Worm (Caenorhabditis elegans) whole organism, L1 larva: ENCODE measurements around the gene T23G4.127.
"Not testable (repeated sequence)": the region's sequence is repeated elsewhere in the genome, so short reads cannot be mapped to it uniquely, and the experiment has no call there.

ENCODE experiments used
- C16A3.4 ChIP-seq: fragments of 150-350 bp; optimal IDR thresholded peaks from 2 replicates; lab custom pipeline; 2014; ENCODE audit warnings: missing biosample characterization, missing genetic modification characterization
- C34B4.2 ChIP-seq: sonication (generic microtip); optimal IDR thresholded peaks from 2 replicates; lab custom pipeline; 2017; ENCODE audit warnings: mild to moderate bottlenecking, missing genetic modification characterization, missing compliant biosample characterization
- aha-1 ChIP-seq: fragments of 150-350 bp; optimal IDR thresholded peaks from 2 replicates; lab custom pipeline; 2014; ENCODE audit warnings: missing biosample characterization, missing genetic modification characterization
- ceh-8 ChIP-seq: fragments of 200-800 bp; sonication (Bioruptor generic); optimal IDR thresholded peaks from 2 replicates; lab custom pipeline; 2018; ENCODE audit warnings: mild to moderate bottlenecking, missing genetic modification characterization, moderate library complexity, missing compliant biosample characterization
- ceh-88 ChIP-seq: fragments of 200-800 bp; sonication (Bioruptor generic); IDR thresholded peaks from 2 replicates; pipeline ENCODE4 v1.3.6; 2022; ENCODE audit warnings: missing genetic modification characterization, missing compliant biosample characterization
- ceh-90 ChIP-seq: sonication (generic microtip); optimal IDR thresholded peaks from 2 replicates; lab custom pipeline; 2016; ENCODE audit warnings: missing genetic modification characterization, missing compliant biosample characterization
- dsc-1 ChIP-seq: sonication (generic microtip); optimal IDR thresholded peaks from 2 replicates; lab custom pipeline; 2016; ENCODE audit warnings: mild to moderate bottlenecking, missing genetic modification characterization, missing compliant biosample characterization
- efl-3 ChIP-seq: fragments of 200-800 bp; sonication (Bioruptor generic); optimal IDR thresholded peaks from 2 replicates; lab custom pipeline; 2018; ENCODE audit warnings: mild to moderate bottlenecking, missing genetic modification characterization, missing compliant biosample characterization
- egl-13 ChIP-seq: sonication (generic microtip); optimal IDR thresholded peaks from 2 replicates; lab custom pipeline; 2016; ENCODE audit warnings: missing genotype, missing genetic modification reagents, missing genetic modification characterization, missing compliant biosample characterization
- elt-3 ChIP-seq, 6 experiments: fragments of 150-350 bp in 1 of 6; sonication (generic microtip); optimal IDR thresholded peaks; 2 replicates each; lab custom pipeline; 2017 to 2018; ENCODE audit warnings: missing biosample characterization in 6 of 6, missing genetic modification characterization in 6 of 6, inconsistent platforms in 1 of 6
- fkh-10 ChIP-seq: sonication (generic microtip); optimal IDR thresholded peaks from 2 replicates; lab custom pipeline; 2017; ENCODE audit warnings: missing biosample characterization, missing genetic modification reagents, missing genetic modification characterization
- fkh-4 ChIP-seq: sonication (generic microtip); optimal IDR thresholded peaks from 2 replicates; lab custom pipeline; 2016; ENCODE audit warnings: missing compliant biosample characterization, missing genetic modification characterization, borderline replicate concordance
- fkh-8 ChIP-seq: sonication (generic microtip); optimal IDR thresholded peaks from 2 replicates; lab custom pipeline; 2016; ENCODE audit warnings: mild to moderate bottlenecking, missing genetic modification characterization, missing compliant biosample characterization
- fos-1 ChIP-seq: fragments of 150-350 bp; optimal IDR thresholded peaks from 2 replicates; lab custom pipeline; 2014; ENCODE audit warnings: missing biosample characterization, missing genetic modification characterization
- grh-1 ChIP-seq: fragments of 200-800 bp; sonication (Bioruptor generic); IDR thresholded peaks from 2 replicates; pipeline ENCODE4 v1.3.6; 2022; ENCODE audit warnings: missing genetic modification reagents, missing genetic modification characterization, missing compliant biosample characterization
- hlh-17 ChIP-seq: fragments of 200-800 bp; sonication (Bioruptor generic); optimal IDR thresholded peaks from 2 replicates; lab custom pipeline; 2018; ENCODE audit warnings: missing genetic modification characterization, mild to moderate bottlenecking, missing compliant biosample characterization, moderate library complexity, borderline replicate concordance
- irx-1 ChIP-seq: sonication (generic microtip); optimal IDR thresholded peaks from 2 replicates; lab custom pipeline; 2016; ENCODE audit warnings: missing genetic modification characterization, missing compliant biosample characterization
- lin-13 ChIP-seq: fragments of 150-350 bp; optimal IDR thresholded peaks from 2 replicates; lab custom pipeline; 2014; ENCODE audit warnings: missing biosample characterization, missing genetic modification reagents, missing genetic modification characterization
- lin-35 ChIP-seq, 2 experiments: fragments of 150-350 bp; optimal IDR thresholded peaks; 2 replicates each; lab custom pipeline; 2014; ENCODE audit warnings: missing biosample characterization in 2 of 2, missing genetic modification characterization in 2 of 2, missing genetic modification reagents in 2 of 2
- mdl-1 ChIP-seq, 2 experiments: fragments of 150-350 bp; optimal IDR thresholded peaks; 2 replicates each; lab custom pipeline; 2014 to 2017; ENCODE audit warnings: missing biosample characterization in 2 of 2, missing genetic modification characterization in 2 of 2, inconsistent platforms in 1 of 2
- mef-2 ChIP-seq: fragments of 150-350 bp; optimal IDR thresholded peaks from 2 replicates; lab custom pipeline; 2014; ENCODE audit warnings: missing biosample characterization, missing genetic modification characterization
- mep-1 ChIP-seq: fragments of 150-350 bp; optimal IDR thresholded peaks from 2 replicates; lab custom pipeline; 2014; ENCODE audit warnings: missing biosample characterization, missing genetic modification characterization
- nhr-11 ChIP-seq: fragments of 150-350 bp; optimal IDR thresholded peaks from 2 replicates; lab custom pipeline; 2014; ENCODE audit warnings: missing biosample characterization, missing genetic modification characterization
- nhr-12 ChIP-seq: sonication (generic microtip); optimal IDR thresholded peaks from 2 replicates; lab custom pipeline; 2017; ENCODE audit warnings: missing biosample characterization, missing genetic modification characterization
- nhr-19 ChIP-seq: fragments of 200-800 bp; sonication (Bioruptor generic); conservative IDR thresholded peaks from 2 replicates; pipeline ENCODE4 v1.3.6; 2022; ENCODE audit warnings: missing genetic modification characterization, missing compliant biosample characterization
- nhr-20 ChIP-seq: sonication (generic microtip); optimal IDR thresholded peaks from 2 replicates; lab custom pipeline; 2016; ENCODE audit warnings: mild to moderate bottlenecking, missing genetic modification characterization, missing compliant biosample characterization
- nhr-28 ChIP-seq: fragments of 150-350 bp; optimal IDR thresholded peaks from 2 replicates; lab custom pipeline; 2014; ENCODE audit warnings: missing biosample characterization, missing genetic modification characterization
- nhr-71 ChIP-seq: sonication (generic microtip); optimal IDR thresholded peaks from 2 replicates; lab custom pipeline; 2016; ENCODE audit warnings: mild to moderate bottlenecking, missing genetic modification characterization, moderate library complexity, missing compliant biosample characterization
- nhr-76 ChIP-seq: sonication (generic microtip); optimal IDR thresholded peaks from 2 replicates; lab custom pipeline; 2017; ENCODE audit warnings: missing biosample characterization, missing genetic modification characterization
- nhr-84 ChIP-seq: sonication (generic microtip); optimal IDR thresholded peaks from 2 replicates; lab custom pipeline; 2017; ENCODE audit warnings: missing biosample characterization, missing genetic modification characterization
- pag-3 ChIP-seq: sonication (generic microtip); optimal IDR thresholded peaks from 2 replicates; lab custom pipeline; 2017; ENCODE audit warnings: missing genetic modification characterization, mild to moderate bottlenecking, missing compliant biosample characterization, antibody characterized with exemption, borderline replicate concordance; ENCODE audit not compliant: insufficient read depth
- pqm-1 ChIP-seq: sonication (generic microtip); optimal IDR thresholded peaks from 3 replicates; lab custom pipeline; 2017; ENCODE audit warnings: missing biosample characterization, missing genetic modification characterization
- sox-4 ChIP-seq: sonication (generic microtip); optimal IDR thresholded peaks from 2 replicates; lab custom pipeline; 2016; ENCODE audit warnings: missing genetic modification characterization, missing compliant biosample characterization
- swsn-7 ChIP-seq: sonication (generic microtip); optimal IDR thresholded peaks from 2 replicates; lab custom pipeline; 2016; ENCODE audit warnings: missing genetic modification characterization, missing compliant biosample characterization
- unc-62 ChIP-seq: fragments of 150-350 bp; optimal IDR thresholded peaks from 2 replicates; lab custom pipeline; 2014; ENCODE audit warnings: missing biosample characterization, missing genetic modification reagents, missing genetic modification characterization
- unc-86 ChIP-seq: sonication (generic microtip); optimal IDR thresholded peaks from 2 replicates; lab custom pipeline; 2016; ENCODE audit warnings: missing genetic modification characterization, missing compliant biosample characterization
- unc-98 ChIP-seq: fragments of 200-800 bp; sonication (Bioruptor generic); IDR thresholded peaks from 2 replicates; pipeline ENCODE4 v1.3.6; 2022; ENCODE audit warnings: missing genetic modification characterization, missing compliant biosample characterization
- zip-4 ChIP-seq: fragments of 200-800 bp; sonication (Bioruptor generic); optimal IDR thresholded peaks from 2 replicates; lab custom pipeline; 2018; ENCODE audit warnings: mild to moderate bottlenecking, missing genetic modification characterization, moderate library complexity, missing compliant biosample characterization
- ztf-11 ChIP-seq, 2 experiments: sonication (generic microtip); optimal IDR thresholded peaks; 2 replicates each; lab custom pipeline; 2016 to 2017; ENCODE audit warnings: missing genetic modification characterization in 2 of 2, missing biosample characterization in 1 of 2, missing compliant biosample characterization in 1 of 2
- ztf-4 ChIP-seq: fragments of 150-350 bp; optimal IDR thresholded peaks from 2 replicates; lab custom pipeline; 2014; ENCODE audit warnings: missing biosample characterization, missing genetic modification characterization

The T23G4.127 gene

DNA sequence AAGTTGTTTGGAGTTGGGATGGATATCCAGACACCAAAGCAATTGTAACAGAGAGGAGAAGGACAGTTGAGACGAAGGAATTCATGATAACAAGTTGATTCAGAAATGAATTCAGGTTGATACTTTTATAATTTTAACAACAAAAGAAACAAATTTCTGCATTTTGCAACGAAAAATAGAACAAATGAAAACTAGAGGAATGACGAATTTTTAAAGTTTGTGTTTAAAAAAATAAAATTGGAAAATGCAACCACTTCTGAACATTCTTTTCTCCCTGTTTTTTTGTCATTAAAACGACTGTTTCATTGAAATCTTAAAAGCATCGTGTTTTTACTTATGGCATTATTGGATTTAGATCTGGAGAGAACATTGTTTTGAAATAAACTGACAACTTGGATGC lies 47.1 kb downstream of the T23G4.127 start, which contains the start of gene C08F11.12:
TSS of gene C08F11.12 (minus strand) at position 101 of the 400 bp plus-strand sequence.
- TF ChIP-seq dsc-1; fkh-10 (GFP tag; lab: Kevin White, UChicago); egl-13: not testable (repeated sequence)

DNA sequence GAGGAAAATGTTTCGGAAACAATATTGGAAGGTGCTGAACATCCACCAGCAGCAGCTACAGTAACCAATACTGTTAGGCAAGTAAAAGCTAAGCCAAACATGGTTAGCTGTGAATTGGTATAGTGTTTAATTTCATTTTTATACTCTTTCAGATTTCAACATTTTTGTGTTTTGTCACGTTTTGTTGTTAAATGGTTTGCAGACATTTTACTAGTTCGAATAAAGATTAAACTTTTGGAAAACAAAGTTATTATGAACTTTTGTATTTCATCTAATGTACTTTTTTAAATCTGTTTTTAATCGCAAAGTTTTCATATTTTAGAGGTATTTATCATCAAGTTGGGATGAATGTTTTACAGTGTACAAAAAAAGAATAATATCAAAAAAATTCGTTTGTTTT lies 48.3 kb downstream of the T23G4.127 start, which contains the start of gene C08F11.17:
TSS of gene C08F11.17 (minus strand) at position 101 of the 400 bp plus-strand sequence.
- no peak for TF ChIP-seq ztf-11 (tag; optimal IDR thresholded peaks at IDR 0.05; lab: Kevin White, UChicago)
- no peak for TF ChIP-seq swsn-7 (tag; lab: Kevin White, UChicago)
- TF ChIP-seq irx-1 (tag; lab: Kevin White, UChicago): no peak
- TF ChIP-seq hlh-17 (GFP tag; lab: Kevin White, UChicago): no peak
- TF ChIP-seq unc-98 (GFP tag; lab: Robert Waterston, UW): no peak
- TF ChIP-seq unc-86 (tag; lab: Kevin White, UChicago): no peak
- no peak for TF ChIP-seq C16A3.4 (tag; lab: Kevin White, UChicago)
- no peak for TF ChIP-seq nhr-19 (GFP tag; lab: Robert Waterston, UW)
- TF ChIP-seq aha-1 (tag; lab: Kevin White, UChicago): no peak
- no peak for TF ChIP-seq nhr-71
- TF ChIP-seq dsc-1: no peak
- TF ChIP-seq mdl-1 (tag; optimal IDR thresholded peaks at IDR 0.05; lab: Kevin White, UChicago): no peak
- TF ChIP-seq mef-2: no peak
- TF ChIP-seq nhr-28 (tag; lab: Kevin White, UChicago): no peak
- no peak for TF ChIP-seq ceh-8
- no peak for TF ChIP-seq nhr-20 (tag; lab: Kevin White, UChicago)
- TF ChIP-seq nhr-12 (tag; lab: Kevin White, UChicago): no peak
- no peak for TF ChIP-seq zip-4 (GFP tag; lab: Kevin White, UChicago)
- TF ChIP-seq mep-1 (tag; lab: Kevin White, UChicago): no peak
- TF ChIP-seq lin-35 (GFP tag; optimal IDR thresholded peaks at IDR 0.05; lab: Kevin White, UChicago): no peak

DNA sequence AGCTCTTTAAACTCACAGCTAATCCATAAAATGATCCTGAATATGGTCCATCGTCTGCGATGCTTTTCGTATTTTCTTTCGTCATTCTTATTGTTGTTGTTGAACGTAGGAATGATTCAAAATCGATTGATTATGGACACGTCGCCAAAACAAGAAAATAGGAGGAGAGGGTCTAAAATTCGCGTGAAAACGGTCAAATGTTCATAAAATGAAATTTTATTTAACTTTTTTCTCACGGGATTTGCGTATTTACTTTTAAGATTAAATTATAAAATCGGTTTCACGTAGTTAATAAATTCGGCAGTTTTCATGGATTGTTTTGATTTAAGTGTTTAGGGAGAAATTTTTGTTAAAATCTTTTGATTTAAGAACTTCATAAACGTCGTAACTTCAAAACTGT lies 49.4 kb downstream of the T23G4.127 start, which contains the start of gene C08F11.10:
TSS of gene C08F11.10 (minus strand) at position 101 of the 400 bp plus-strand sequence.
- no peak for TF ChIP-seq pag-3 (tag; lab: Kevin White, UChicago)
- TF ChIP-seq pqm-1: no peak
- no peak for TF ChIP-seq hlh-17 (GFP tag; lab: Kevin White, UChicago)
- no peak for TF ChIP-seq nhr-76 (tag; lab: Kevin White, UChicago)
- TF ChIP-seq ceh-88: no peak
- no peak for TF ChIP-seq aha-1 (tag; lab: Kevin White, UChicago)
- TF ChIP-seq nhr-19 (GFP tag; lab: Robert Waterston, UW): no peak
- no peak for TF ChIP-seq C16A3.4 (tag; lab: Kevin White, UChicago)
- TF ChIP-seq fkh-8: no peak
- TF ChIP-seq efl-3: no peak
- TF ChIP-seq mdl-1 (tag; optimal IDR thresholded peaks at IDR 0.05; lab: Kevin White, UChicago): no peak

DNA sequence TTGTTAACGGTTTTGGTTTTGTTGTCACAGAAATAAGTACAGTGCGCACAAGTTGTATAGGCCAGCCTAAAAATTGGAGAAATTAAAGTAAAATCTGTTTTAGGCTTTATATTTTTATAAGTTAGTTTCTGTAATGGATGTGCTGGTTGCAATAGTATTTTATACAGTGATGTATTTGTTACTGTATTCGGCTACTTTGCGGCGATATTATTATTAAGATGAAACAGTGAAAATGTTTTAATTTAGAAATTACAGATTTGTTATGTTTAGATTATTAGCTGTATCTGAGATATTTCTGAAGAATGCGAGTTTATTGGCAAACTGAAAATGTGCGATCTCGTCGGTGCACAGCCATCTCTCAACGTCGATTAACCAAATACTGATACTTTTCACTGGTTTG lies 50.9 kb downstream of the T23G4.127 start, which contains the start of gene ule-4:
TSS of gene ule-4 (minus strand) at position 101 of the 400 bp plus-strand sequence.
- TF ChIP-seq nhr-19 (GFP tag; lab: Robert Waterston, UW) (no peak), ceh-90 (tag; lab: Kevin White, UChicago) (no peak), nhr-76 (tag; lab: Kevin White, UChicago) (no peak)

DNA sequence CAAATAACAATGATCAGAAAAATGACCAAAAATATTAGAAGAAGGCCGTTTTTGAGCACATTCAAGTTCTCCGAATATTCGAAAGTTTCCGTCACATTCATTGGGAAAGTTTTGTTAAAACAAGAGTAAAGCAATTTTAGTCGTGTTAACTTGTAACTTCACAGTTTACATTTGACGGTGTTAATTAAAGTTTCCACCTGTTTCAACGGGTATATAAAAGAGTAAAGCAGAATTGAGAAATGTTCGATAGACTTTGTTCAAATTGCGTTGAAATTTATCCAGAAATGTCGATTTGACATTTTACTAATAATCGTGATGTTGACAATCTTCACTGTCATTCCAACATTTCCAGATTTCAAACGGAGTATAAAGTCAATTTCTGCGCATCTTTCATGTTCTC lies 52.7 kb downstream of the T23G4.127 start, which contains the start of gene srz-29:
TSS of gene srz-29 (minus strand) at position 101 of the 400 bp plus-strand sequence.
- no peak for TF ChIP-seq nhr-84
- no peak for TF ChIP-seq sox-4 (tag; lab: Kevin White, UChicago)
- no peak for TF ChIP-seq egl-13
- no peak for TF ChIP-seq ztf-4 (tag; lab: Kevin White, UChicago)
- TF ChIP-seq C34B4.2 (tag; lab: Kevin White, UChicago): no peak
- no peak for TF ChIP-seq unc-98 (GFP tag; lab: Robert Waterston, UW)
- no peak for TF ChIP-seq lin-13 (GFP tag; lab: Kevin White, UChicago)
- TF ChIP-seq unc-62 (GFP tag; lab: Kevin White, UChicago): no peak
- no peak for TF ChIP-seq fkh-4 (tag; lab: Kevin White, UChicago)
- TF ChIP-seq mdl-1 (tag; optimal IDR thresholded peaks at IDR 0.05; lab: Kevin White, UChicago): no peak
- TF ChIP-seq grh-1 (GFP tag; lab: Robert Waterston, UW): no peak
- TF ChIP-seq nhr-11: no peak
- TF ChIP-seq elt-3 (tag; optimal IDR thresholded peaks at IDR 0.05; lab: Kevin White, UChicago): no peak
- TF ChIP-seq fos-1: no peak
